Worm (Caenorhabditis elegans) whole organism, early embryonic: ENCODE measurements around the gene F36G9.7.

Experiments used
- B0310.2 ChIP-seq: sonication (generic microtip); optimal IDR thresholded peaks from 2 replicates; lab custom pipeline; 2016; ENCODE audit warnings: mild to moderate bottlenecking, missing genetic modification characterization, missing compliant biosample characterization
- F13C5.2 ChIP-seq: sonication (generic microtip); optimal IDR thresholded peaks from 2 replicates; lab custom pipeline; 2017; ENCODE audit warnings: mild to moderate bottlenecking, missing genetic modification characterization, inconsistent platforms, missing compliant biosample characterization
- aly-1 ChIP-seq: sonication (generic microtip); optimal IDR thresholded peaks from 2 replicates; lab custom pipeline; 2016; ENCODE audit warnings: missing genetic modification characterization, missing compliant biosample characterization
- ama-1 ChIP-seq: fragments of 150-350 bp; optimal IDR thresholded peaks from 2 replicates; lab custom pipeline; 2014
- ceh-13 ChIP-seq: fragments of 200-800 bp; sonication (Bioruptor generic); optimal IDR thresholded peaks from 2 replicates; lab custom pipeline; 2018; ENCODE audit warnings: mild to moderate bottlenecking, missing genetic modification characterization, missing compliant biosample characterization
- ceh-36 ChIP-seq: sonication (generic microtip); optimal IDR thresholded peaks from 2 replicates; lab custom pipeline; 2016; ENCODE audit warnings: missing genetic modification characterization, inconsistent platforms, missing compliant biosample characterization
- ets-7 ChIP-seq: sonication (generic microtip); optimal IDR thresholded peaks from 2 replicates; lab custom pipeline; 2016; ENCODE audit warnings: missing genotype, missing genetic modification characterization, missing compliant biosample characterization
- flt-1 ChIP-seq: fragments of 200-800 bp; sonication (Bioruptor generic); IDR thresholded peaks from 2 replicates; pipeline ENCODE4 v1.3.6; 2022; ENCODE audit warnings: missing genetic modification characterization, missing compliant biosample characterization
- hmbx-1 ChIP-seq: sonication (generic microtip); optimal IDR thresholded peaks from 2 replicates; lab custom pipeline; 2016; ENCODE audit warnings: mild to moderate bottlenecking, missing genetic modification characterization, missing compliant biosample characterization
- hmg-4 ChIP-seq: fragments of 200-800 bp; sonication (Bioruptor generic); optimal IDR thresholded peaks from 2 replicates; lab custom pipeline; 2018; ENCODE audit warnings: mild to moderate bottlenecking, missing genetic modification characterization, missing compliant biosample characterization
- hnd-1 ChIP-seq: sonication (generic microtip); optimal IDR thresholded peaks from 2 replicates; lab custom pipeline; 2016; ENCODE audit warnings: missing genetic modification characterization, missing compliant biosample characterization
- pes-1 ChIP-seq: fragments of 200-800 bp; sonication (Bioruptor generic); IDR thresholded peaks from 2 replicates; pipeline ENCODE4 v1.3.6; 2022; ENCODE audit warnings: missing genetic modification reagents, missing genetic modification characterization, missing compliant biosample characterization
- scrt-1 ChIP-seq: fragments of 200-800 bp; sonication (Bioruptor generic); IDR thresholded peaks from 2 replicates; pipeline ENCODE4 v1.3.6; 2022; ENCODE audit warnings: missing genetic modification characterization, missing compliant biosample characterization
- sea-1 ChIP-seq: fragments of 200-800 bp; sonication (Bioruptor generic); conservative IDR thresholded peaks from 2 replicates; pipeline ENCODE4 v1.3.6; 2022; ENCODE audit warnings: missing genetic modification characterization, missing compliant biosample characterization
- tbx-11 ChIP-seq: fragments of 200-800 bp; sonication (Bioruptor generic); IDR thresholded peaks from 2 replicates; pipeline ENCODE4 v1.3.6; 2022; ENCODE audit warnings: missing genetic modification characterization, missing compliant biosample characterization
- tbx-37 ChIP-seq: fragments of 200-800 bp; sonication (Bioruptor generic); conservative IDR thresholded peaks from 2 replicates; pipeline ENCODE4 v1.3.6; 2022; ENCODE audit warnings: missing genetic modification reagents, missing genetic modification characterization, missing compliant biosample characterization
- tra-4 ChIP-seq: sonication (generic microtip); optimal IDR thresholded peaks from 2 replicates; lab custom pipeline; 2017; ENCODE audit warnings: missing genetic modification characterization, missing compliant biosample characterization

The F36G9.7 gene

ce11 chrV:15928325-15928724, 41.2 kb downstream of the F36G9.7 start, which contains the start of gene pzf-1:
TSS of gene pzf-1 (minus strand) at chrV:15928425.
- TF ChIP-seq flt-1 (GFP tag; lab: Robert Waterston, UW) (no peak), pes-1 (no peak)

- no peak for TF ChIP-seq sea-1 (GFP tag; lab: Robert Waterston, UW)
- no peak for TF ChIP-seq F13C5.2 (tag; lab: Kevin White, UChicago)
- no peak for TF ChIP-seq ceh-36 (tag; lab: Kevin White, UChicago)
- no peak for TF ChIP-seq pes-1
- no peak for TF ChIP-seq B0310.2
- TF ChIP-seq tra-4 (tag; lab: Kevin White, UChicago) = no peak
- TF ChIP-seq tbx-11 (GFP tag; lab: Robert Waterston, UW) = no peak
- no peak for TF ChIP-seq scrt-1 (GFP tag; lab: Robert Waterston, UW)
- no peak for TF ChIP-seq ceh-13
- no peak for TF ChIP-seq ets-7 (tag; lab: Kevin White, UChicago)
- TF ChIP-seq hnd-1 (tag; lab: Kevin White, UChicago) = no peak
- no peak for TF ChIP-seq hmg-4 (GFP tag; lab: Kevin White, UChicago)
- no peak for TF ChIP-seq flt-1 (GFP tag; lab: Robert Waterston, UW)
- no peak for TF ChIP-seq ama-1 (lab: Kevin White, UChicago)
These were observed 45.2 kb downstream of the F36G9.7 start, which contains the start of gene nhr-108 for ce11 chrV:15924307-15924706. TSS of gene nhr-108 (minus strand) at chrV:15924472.

- no peak for TF ChIP-seq hmbx-1 (tag; lab: Kevin White, UChicago)
- TF ChIP-seq B0310.2 = no peak
- TF ChIP-seq tbx-37 (GFP tag; lab: Robert Waterston, UW) = no peak
- no peak for TF ChIP-seq pes-1
- TF ChIP-seq flt-1 (GFP tag; lab: Robert Waterston, UW) = no peak
- no peak for TF ChIP-seq sea-1 (GFP tag; lab: Robert Waterston, UW)
- TF ChIP-seq scrt-1 (GFP tag; lab: Robert Waterston, UW) = no peak
- no peak for TF ChIP-seq F13C5.2 (tag; lab: Kevin White, UChicago)
These were observed 46.6 kb downstream of the F36G9.7 start, which contains the start of gene F35E8.13 for ce11 chrV:15922979-15923378. TSS of gene F35E8.13 (plus strand) at chrV:15923279.

ce11 chrV:15921102-15921501, 48.5 kb downstream of the F36G9.7 start, which contains the start of gene cdr-1:
TSS of gene cdr-1 (plus strand) at chrV:15921309.
- no peak for TF ChIP-seq scrt-1 (GFP tag; lab: Robert Waterston, UW)
- no peak for TF ChIP-seq tra-4 (tag; lab: Kevin White, UChicago)

- TF ChIP-seq hmg-4 (GFP tag; lab: Kevin White, UChicago) (no peak), tbx-11 (GFP tag; lab: Robert Waterston, UW) (no peak), ets-7 (tag; lab: Kevin White, UChicago) (no peak), ceh-13 (no peak), F13C5.2 (tag; lab: Kevin White, UChicago) (no peak), aly-1 (tag; lab: Kevin White, UChicago) (no peak), sea-1 (GFP tag; lab: Robert Waterston, UW) (no peak), hnd-1 (tag; lab: Kevin White, UChicago) (no peak), flt-1 (GFP tag; lab: Robert Waterston, UW) (no peak), B0310.2 (no peak), ceh-36 (tag; lab: Kevin White, UChicago) (no peak), pes-1 (no peak), tbx-37 (GFP tag; lab: Robert Waterston, UW) (no peak)
These were observed 49.3 kb downstream of the F36G9.7 start, which contains the start of gene F35E8.10 for ce11 chrV:15920273-15920672. TSS of gene F35E8.10 (minus strand) at chrV:15920373.
